Fruit fly (Drosophila melanogaster): ENCODE data around the gene Las.
A peak's percentile ranks its signal among the peaks of the same experiment; 100 is the strongest.

The Las gene

DNA sequence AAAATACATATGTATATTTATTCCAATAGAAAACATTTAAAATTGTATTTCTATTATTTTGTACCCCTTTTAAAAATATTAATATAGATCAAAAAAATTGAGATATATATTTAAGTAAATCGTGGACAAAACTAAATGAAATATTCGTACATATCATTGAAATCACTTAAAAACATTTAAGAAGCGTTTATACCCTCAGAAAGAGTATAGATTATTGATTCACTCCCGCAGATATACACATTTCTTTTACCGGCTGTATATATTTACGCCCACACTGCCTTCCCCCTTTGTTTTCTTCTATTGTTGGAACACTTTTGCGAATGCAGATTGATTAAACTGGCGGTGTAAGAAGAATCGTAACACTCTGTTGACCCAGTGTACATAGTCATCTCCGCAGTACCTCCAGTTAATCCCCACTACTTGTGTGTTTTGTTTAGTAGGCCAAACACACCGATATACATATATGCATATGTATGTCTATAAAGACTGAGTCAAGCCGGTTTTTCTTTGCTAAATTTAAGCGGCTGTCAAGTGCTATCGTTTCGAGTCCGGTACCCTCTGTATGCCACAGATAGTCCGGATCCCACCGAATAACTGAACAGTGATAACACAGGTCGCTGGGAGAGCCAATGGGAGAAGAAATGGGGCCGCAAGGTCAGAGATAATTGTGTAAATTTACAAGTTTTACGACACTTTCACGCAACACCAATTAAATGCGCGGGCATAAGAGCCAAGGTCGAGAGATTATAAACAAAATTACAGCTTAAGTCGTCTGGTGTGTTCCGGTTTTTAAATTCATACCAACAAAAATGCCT, 39.5 kb upstream of the Las start:
- TF ChIP-seq CG8301 (tag; optimal IDR thresholded peaks at IDR 0.05) (no peak), CG32121 (GFP tag; IDR thresholded peaks at IDR 0.05) (no peak), CG10348 (GFP tag; IDR thresholded peaks at IDR 0.05) (no peak), gl (tag; optimal IDR thresholded peaks at IDR 0.05) (peak; percentile 9), CG15710 (tag; optimal IDR thresholded peaks at IDR 0.05) (peak; percentile 51), fd96Ca (GFP tag; IDR thresholded peaks at IDR 0.05) (no peak), CG4496 (GFP tag; IDR thresholded peaks at IDR 0.05) (peak; percentile 41; the same call in 2 of the 3 replicates), Pif1B (GFP tag; optimal IDR thresholded peaks at IDR 0.05) (peak; percentile 40), Ets98B (GFP tag; IDR thresholded peaks at IDR 0.05) (no peak), CG17806 (tag; optimal IDR thresholded peaks at IDR 0.05) (peak; percentile 26), CG34367 (tag; optimal IDR thresholded peaks at IDR 0.05) (no peak), Snoo (tag; optimal IDR thresholded peaks at IDR 0.05) (no peak), EcR (GFP tag; optimal IDR thresholded peaks at IDR 0.05) (peak; percentile 69), rn (GFP tag; IDR thresholded peaks at IDR 0.05) (no peak), CG13204 (GFP tag; optimal IDR thresholded peaks at IDR 0.05) (no peak), CG8159 (tag; optimal IDR thresholded peaks at IDR 0.05) (peak; percentile 61), CG14655 (GFP tag; optimal IDR thresholded peaks at IDR 0.05) (peak; percentile 9), CG9948 (tag; optimal IDR thresholded peaks at IDR 0.05) (peak; percentile 37), CG12605 (GFP tag; IDR thresholded peaks at IDR 0.05) (0 out of 2 replicates have a peak, but pooled peaks have one; percentile 11), Pif1A (GFP tag; optimal IDR thresholded peaks at IDR 0.05) (peak; percentile 31), D1 (tag; optimal IDR thresholded peaks at IDR 0.05) (peak; percentile 49)

DNA sequence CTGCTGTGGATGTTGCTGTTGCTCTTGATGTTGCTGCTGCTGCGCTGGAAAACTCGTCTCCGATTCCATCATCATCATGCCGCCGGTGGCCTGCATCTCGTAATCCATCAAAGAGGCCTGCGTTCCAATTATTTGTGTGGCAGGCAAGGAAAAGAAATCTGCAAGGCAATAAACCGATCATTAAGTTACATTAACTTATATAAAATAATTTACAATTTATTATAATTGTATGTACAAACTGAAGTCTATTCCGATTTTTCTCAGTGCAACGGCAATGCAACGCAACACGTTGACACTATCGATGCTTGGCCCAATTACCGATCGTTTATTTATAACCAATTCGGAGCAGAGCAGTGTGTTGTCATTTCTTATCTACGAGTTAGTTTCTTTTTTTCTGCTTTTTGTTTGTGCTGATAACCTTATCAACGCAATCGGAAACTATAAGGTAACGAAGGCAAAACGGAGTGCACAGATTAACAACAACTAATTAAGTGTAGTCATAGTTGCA, 38.9 kb upstream of the Las start:
- TF ChIP-seq rn (GFP tag; IDR thresholded peaks at IDR 0.05) = 0 out of 2 replicates have a peak, but pooled peaks have one; percentile 24
- no peak for TF ChIP-seq CG15710 (tag; optimal IDR thresholded peaks at IDR 0.05)
- peak; percentile 9 for TF ChIP-seq Snoo (tag; optimal IDR thresholded peaks at IDR 0.05)
- peak; percentile 80 for TF ChIP-seq fd96Ca (GFP tag; IDR thresholded peaks at IDR 0.05)
- TF ChIP-seq CG34367 (tag; optimal IDR thresholded peaks at IDR 0.05) = peak; percentile 11
- peak; percentile 55; the same call in 1 of the 2 replicates for TF ChIP-seq CG32121 (GFP tag; IDR thresholded peaks at IDR 0.05)
- no peak for TF ChIP-seq Pif1B (GFP tag; optimal IDR thresholded peaks at IDR 0.05)
- TF ChIP-seq CG10348 (GFP tag; IDR thresholded peaks at IDR 0.05) = no peak
- TF ChIP-seq CG13204 (GFP tag; optimal IDR thresholded peaks at IDR 0.05) = no peak
- peak; percentile 47 for TF ChIP-seq CG14655 (GFP tag; optimal IDR thresholded peaks at IDR 0.05)
- TF ChIP-seq CG12605 (GFP tag; IDR thresholded peaks at IDR 0.05) = peak; percentile 73
- no peak for TF ChIP-seq D1 (tag; optimal IDR thresholded peaks at IDR 0.05)
- no peak for TF ChIP-seq Pif1A (GFP tag; optimal IDR thresholded peaks at IDR 0.05)
- TF ChIP-seq CG8159 (tag; optimal IDR thresholded peaks at IDR 0.05) = no peak
- TF ChIP-seq CG4496 (GFP tag; IDR thresholded peaks at IDR 0.05) = peak; percentile 84
- TF ChIP-seq CG17806 (tag; optimal IDR thresholded peaks at IDR 0.05) = no peak
- TF ChIP-seq CG9948 (tag; optimal IDR thresholded peaks at IDR 0.05) = no peak
- TF ChIP-seq Ets98B (GFP tag; IDR thresholded peaks at IDR 0.05) = peak; percentile 82
- no peak for TF ChIP-seq EcR (GFP tag; optimal IDR thresholded peaks at IDR 0.05)
- no peak for TF ChIP-seq gl (tag; optimal IDR thresholded peaks at IDR 0.05)
- peak; percentile 47 for TF ChIP-seq CG8301 (tag; optimal IDR thresholded peaks at IDR 0.05)

DNA sequence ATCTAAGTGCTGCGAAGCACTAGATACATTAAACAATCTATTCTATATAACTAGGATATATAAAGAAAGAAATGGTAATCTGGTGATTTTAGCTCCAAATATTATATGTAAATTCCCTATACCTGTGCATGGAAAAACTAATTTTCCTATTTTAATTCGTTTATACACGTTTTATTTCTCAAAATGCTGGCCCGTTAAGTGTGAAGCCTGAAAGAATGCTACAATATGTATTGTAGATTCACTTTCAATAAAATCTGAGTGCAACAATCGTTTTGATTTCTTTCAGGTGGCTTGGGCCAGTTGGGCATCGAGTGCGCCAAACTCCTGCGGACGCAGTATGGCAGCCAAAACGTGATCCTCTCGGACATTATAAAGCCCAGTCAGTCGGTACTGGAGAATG, 35.3 kb upstream of the Las start:
- TF ChIP-seq rn (GFP tag; IDR thresholded peaks at IDR 0.05) (no peak), gl (tag; optimal IDR thresholded peaks at IDR 0.05) (no peak), CG4496 (GFP tag; IDR thresholded peaks at IDR 0.05) (no peak), CG8301 (tag; optimal IDR thresholded peaks at IDR 0.05) (no peak), CG15710 (tag; optimal IDR thresholded peaks at IDR 0.05) (no peak), CG32121 (GFP tag; IDR thresholded peaks at IDR 0.05) (no peak), D1 (tag; optimal IDR thresholded peaks at IDR 0.05) (no peak), CG12605 (GFP tag; IDR thresholded peaks at IDR 0.05) (no peak), Pif1B (GFP tag; optimal IDR thresholded peaks at IDR 0.05) (no peak), Pif1A (GFP tag; optimal IDR thresholded peaks at IDR 0.05) (no peak), fd96Ca (GFP tag; IDR thresholded peaks at IDR 0.05) (no peak), CG34367 (tag; optimal IDR thresholded peaks at IDR 0.05) (no peak), CG9948 (tag; optimal IDR thresholded peaks at IDR 0.05) (no peak)

DNA sequence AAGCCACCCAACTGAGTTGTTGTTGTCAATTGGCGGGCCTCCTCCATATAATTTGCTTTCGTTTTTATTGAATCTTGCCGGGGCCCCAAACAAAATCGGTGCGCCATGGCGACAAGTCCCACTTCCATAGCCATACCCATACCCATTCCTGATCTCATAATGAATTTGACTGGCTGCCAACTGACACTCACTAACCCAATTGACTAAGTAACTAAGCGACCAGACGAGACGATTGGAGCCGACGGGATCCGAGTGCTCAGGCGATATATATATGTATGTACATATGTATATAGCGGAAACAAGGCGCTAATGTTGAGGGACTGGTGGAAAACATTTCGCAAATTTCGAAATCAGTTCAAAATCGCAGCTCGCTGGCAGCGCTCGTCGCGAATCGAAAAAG, 34.4 kb upstream of the Las start, which contains the start of gene Tdh:
Gene Tdh, plus strand, starts transcription at position 346 of the 400 bp plus-strand sequence.
- TF ChIP-seq CG17806 (tag; optimal IDR thresholded peaks at IDR 0.05) (no peak), CG12605 (GFP tag; IDR thresholded peaks at IDR 0.05) (no peak), CG9948 (tag; optimal IDR thresholded peaks at IDR 0.05) (no peak), CG14655 (GFP tag; optimal IDR thresholded peaks at IDR 0.05) (no peak), CG10348 (GFP tag; IDR thresholded peaks at IDR 0.05) (no peak), Ets98B (GFP tag; IDR thresholded peaks at IDR 0.05) (no peak)

DNA sequence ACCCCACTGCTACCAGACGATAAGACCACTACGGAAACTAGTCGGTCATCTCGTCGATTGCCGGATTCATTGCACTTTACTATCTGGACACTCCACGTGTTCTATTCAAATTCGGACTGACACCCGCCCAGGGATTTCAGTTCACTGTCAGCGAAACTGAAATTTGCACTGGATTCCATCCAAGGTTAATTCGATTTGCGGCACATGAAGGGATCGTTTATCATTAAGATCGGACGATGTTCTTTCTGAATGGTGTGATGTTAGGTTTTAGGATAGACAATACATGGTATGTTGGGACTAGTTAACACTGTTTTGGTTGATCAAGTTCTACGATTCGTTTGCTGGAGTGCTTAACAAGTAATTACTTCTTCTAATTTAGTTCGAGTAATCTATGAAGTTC, 33.8 kb upstream of the Las start, which contains the start of gene CG42764:
Gene CG42764, minus strand, starts transcription at position 101 of the 400 bp plus-strand sequence.
- TF ChIP-seq CG14655 (GFP tag; optimal IDR thresholded peaks at IDR 0.05) (no peak), CG32121 (GFP tag; IDR thresholded peaks at IDR 0.05) (no peak), Ets98B (GFP tag; IDR thresholded peaks at IDR 0.05) (no peak), CG10348 (GFP tag; IDR thresholded peaks at IDR 0.05) (no peak), Pif1A (GFP tag; optimal IDR thresholded peaks at IDR 0.05) (no peak), CG8301 (tag; optimal IDR thresholded peaks at IDR 0.05) (no peak)
